Worm (Caenorhabditis elegans) whole organism, L2 larva: ENCODE measurements around the gene T01B4.3.

Experiments
- alr-1 ChIP-seq: fragments of 150-350 bp; optimal IDR thresholded peaks from 2 replicates; lab custom pipeline; 2014; ENCODE audit warnings: missing biosample characterization, missing genetic modification characterization
- nhr-12 ChIP-seq: fragments of 150-350 bp; optimal IDR thresholded peaks from 2 replicates; lab custom pipeline; 2014; ENCODE audit warnings: missing biosample characterization, missing genetic modification characterization

DNA sequence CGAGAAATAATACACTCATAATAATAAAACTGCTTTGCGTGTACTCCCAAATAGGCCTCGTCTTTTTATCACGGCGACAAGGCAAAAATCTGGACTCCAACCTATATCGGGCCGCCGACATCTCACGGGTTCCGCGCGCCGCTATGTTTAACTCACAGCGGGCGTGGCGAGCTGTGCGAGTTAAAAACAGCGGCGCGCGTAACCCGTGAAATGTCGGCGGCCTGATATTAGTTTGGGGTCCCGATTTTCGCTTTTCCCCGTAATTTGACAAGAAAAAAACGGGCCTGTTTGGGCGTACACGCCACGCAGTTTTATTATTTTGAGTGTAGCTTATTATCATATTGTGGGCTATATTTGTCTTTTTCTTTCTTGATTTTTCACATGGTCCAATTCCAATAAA lies 24.3 kb upstream of the T01B4.3 start:
- no peak for TF ChIP-seq alr-1 (tag; lab: Kevin White, UChicago)
- TF ChIP-seq nhr-12 = no peak
